Fruit fly (Drosophila melanogaster) whole organism, embryonic: ENCODE measurements around the gene PK1-R.

Experiments
- Adf1 ChIP-seq: fragments of 200-800 bp; sonication (Bioruptor generic); IDR thresholded peaks from 2 replicates; pipeline ENCODE4 v1.3.6; 2022; ENCODE audit warnings: missing biosample characterization, missing genetic modification characterization
- Antp ChIP-seq: fragments of 200-800 bp; sonication (Bioruptor generic); optimal IDR thresholded peaks from 3 replicates; lab custom pipeline; 2016; ENCODE audit warnings: missing biosample characterization, missing genetic modification characterization
- CG10209 ChIP-seq: fragments of 200-800 bp; sonication (Bioruptor generic); optimal IDR thresholded peaks from 3 replicates; lab custom pipeline; 2017; ENCODE audit warnings: missing biosample characterization, mild to moderate bottlenecking, missing genetic modification characterization, missing genetic modification reagents
- CG10274 ChIP-seq: fragments of 200-800 bp; sonication (Bioruptor generic); optimal IDR thresholded peaks from 3 replicates; lab custom pipeline; 2017; ENCODE audit warnings: missing biosample characterization, mild to moderate bottlenecking, missing genetic modification characterization
- CG11696 ChIP-seq: fragments of 200-800 bp; sonication (Bioruptor generic); IDR thresholded peaks from 2 replicates; pipeline ENCODE4 v1.3.6; 2022; ENCODE audit warnings: missing biosample characterization, missing genetic modification characterization
- CG15011 ChIP-seq: fragments of 200-800 bp; sonication (Bioruptor generic); optimal IDR thresholded peaks from 3 replicates; lab custom pipeline; 2018; ENCODE audit warnings: missing biosample characterization, mild to moderate bottlenecking, missing genetic modification characterization
- CG1602 ChIP-seq: fragments of 200-800 bp; sonication (Bioruptor generic); optimal IDR thresholded peaks from 3 replicates; lab custom pipeline; 2016; ENCODE audit warnings: missing biosample characterization, missing genetic modification characterization
- CG16863 ChIP-seq: fragments of 200-800 bp; sonication (Bioruptor generic); optimal IDR thresholded peaks from 3 replicates; lab custom pipeline; 2016; ENCODE audit warnings: missing biosample characterization, missing genetic modification characterization
- CG17186 ChIP-seq: fragments of 200-800 bp; sonication (Bioruptor generic); optimal IDR thresholded peaks from 3 replicates; lab custom pipeline; 2017; ENCODE audit warnings: missing biosample characterization, missing genetic modification reagents, missing genetic modification characterization
- CG18476 ChIP-seq: fragments of 200-800 bp; sonication (Bioruptor generic); optimal IDR thresholded peaks from 2 replicates; lab custom pipeline; 2016; ENCODE audit warnings: missing biosample characterization, mild to moderate bottlenecking, missing genetic modification characterization
- CG32772 ChIP-seq: fragments of 200-800 bp; sonication (Bioruptor generic); IDR thresholded peaks from 2 replicates; pipeline ENCODE4 v1.3.6; 2022; ENCODE audit warnings: missing biosample characterization, missing genetic modification characterization
- CG3726 ChIP-seq: fragments of 200-800 bp; sonication (Bioruptor generic); IDR thresholded peaks from 3 replicates; pipeline ENCODE4, ENCODE4 v1.3.6; 2022; ENCODE audit warnings: missing biosample characterization, missing genetic modification characterization
- CG4820 ChIP-seq: fragments of 200-800 bp; sonication (Bioruptor generic); optimal IDR thresholded peaks from 3 replicates; lab custom pipeline; 2016; ENCODE audit warnings: missing biosample characterization, missing genetic modification characterization
- CG5245 ChIP-seq: fragments of 200-800 bp; sonication (Bioruptor generic); optimal IDR thresholded peaks from 3 replicates; lab custom pipeline; 2016; ENCODE audit warnings: missing biosample characterization, missing genetic modification characterization
- CG6854 ChIP-seq: fragments of 200-800 bp; sonication (Bioruptor generic); optimal IDR thresholded peaks from 3 replicates; lab custom pipeline; 2017; ENCODE audit warnings: missing biosample characterization, mild to moderate bottlenecking, missing genetic modification characterization
- CG7372 ChIP-seq: fragments of 200-800 bp; sonication (Bioruptor generic); IDR thresholded peaks from 2 replicates; pipeline ENCODE4 v1.3.6; 2022; ENCODE audit warnings: missing biosample characterization, missing genetic modification characterization
- CG7928 ChIP-seq: fragments of 200-800 bp; sonication (Bioruptor generic); optimal IDR thresholded peaks from 2 replicates; lab custom pipeline; 2017; ENCODE audit warnings: missing biosample characterization, mild to moderate bottlenecking, missing genetic modification characterization
- CG8281 ChIP-seq: fragments of 200-800 bp; sonication (Bioruptor generic); optimal IDR thresholded peaks from 2 replicates; lab custom pipeline; 2018; ENCODE audit warnings: missing biosample characterization, mild to moderate bottlenecking, missing genetic modification characterization, moderate library complexity
- Dek ChIP-seq: fragments of 200-800 bp; sonication (Bioruptor generic); optimal IDR thresholded peaks from 3 replicates; lab custom pipeline; 2019; ENCODE audit warnings: missing biosample characterization, mild to moderate bottlenecking, missing genetic modification characterization, moderate library complexity
- Doc3 ChIP-seq: fragments of 200-800 bp; sonication (Bioruptor generic); IDR thresholded peaks from 3 replicates; pipeline ENCODE4 v1.3.6; 2022; ENCODE audit warnings: missing biosample characterization, missing genetic modification characterization; ENCODE audit not compliant: partially characterized antibody
- Hr39 ChIP-seq: fragments of >200 bp; optimal IDR thresholded peaks from 2 replicates; lab custom pipeline; 2017
- Hr51 ChIP-seq, 2 experiments: fragments of 200-800 bp; sonication (Bioruptor generic); optimal IDR thresholded peaks; 2 replicates in 1 of 2; 3 replicates in 1 of 2; lab custom pipeline; 2016 to 2018; ENCODE audit warnings: missing biosample characterization in 2 of 2, missing genetic modification characterization in 2 of 2, mild to moderate bottlenecking in 1 of 2, moderate library complexity in 1 of 2
- Hsf ChIP-seq: fragments of 200-800 bp; sonication (Bioruptor generic); optimal IDR thresholded peaks from 3 replicates; lab custom pipeline; 2016; ENCODE audit warnings: missing biosample characterization, missing genetic modification characterization
- NK7.1 ChIP-seq: fragments of 200-800 bp; sonication (Bioruptor generic); optimal IDR thresholded peaks from 3 replicates; lab custom pipeline; 2016; ENCODE audit warnings: missing biosample characterization, missing genetic modification characterization
- Oaz ChIP-seq: fragments of 200-800 bp; sonication (Bioruptor generic); IDR thresholded peaks from 2 replicates; pipeline ENCODE4 v1.3.6; 2022; ENCODE audit warnings: missing biosample characterization, missing genetic modification characterization
- Poxn ChIP-seq: fragments of 200-800 bp; sonication (Bioruptor generic); IDR thresholded peaks from 2 replicates; pipeline ENCODE4 v1.3.6; 2022; ENCODE audit warnings: missing biosample characterization, missing genetic modification characterization
- Side ChIP-seq: fragments of 200-800 bp; sonication (Bioruptor generic); optimal IDR thresholded peaks from 2 replicates; lab custom pipeline; 2016; ENCODE audit warnings: missing biosample characterization, missing genetic modification characterization
- Sry-β ChIP-seq: fragments of 200-800 bp; sonication (Bioruptor generic); optimal IDR thresholded peaks from 2 replicates; lab custom pipeline; 2018; ENCODE audit warnings: missing biosample characterization, mild to moderate bottlenecking, missing genetic modification characterization, moderate library complexity
- Sry-δ ChIP-seq: fragments of 200-800 bp; sonication (Bioruptor generic); optimal IDR thresholded peaks from 2 replicates; lab custom pipeline; 2016; ENCODE audit warnings: missing biosample characterization, missing genetic modification characterization
- Trl ChIP-seq, 3 experiments: fragments of >200 bp in 2 of 3; fragments of 200-800 bp in 1 of 3; sonication (Bioruptor generic) in 1 of 3; optimal IDR thresholded peaks; 2 replicates in 1 of 3; 3 replicates in 2 of 3; lab custom pipeline; 2016 to 2017; ENCODE audit warnings: missing biosample characterization in 1 of 3, missing genetic modification characterization in 1 of 3
- Xbp1 ChIP-seq: fragments of 200-800 bp; sonication (Bioruptor generic); optimal IDR thresholded peaks from 3 replicates; lab custom pipeline; 2016; ENCODE audit warnings: missing biosample characterization, mild to moderate bottlenecking, missing genetic modification characterization
- btn ChIP-seq: fragments of 200-800 bp; sonication (Bioruptor generic); optimal IDR thresholded peaks from 2 replicates; lab custom pipeline; 2016; ENCODE audit warnings: missing biosample characterization, missing genetic modification characterization
- caup ChIP-seq: fragments of 200-800 bp; sonication (Bioruptor generic); optimal IDR thresholded peaks from 3 replicates; lab custom pipeline; 2017; ENCODE audit warnings: missing biosample characterization, mild to moderate bottlenecking, missing genetic modification characterization, moderate library complexity; ENCODE audit not compliant: severe bottlenecking
- corto ChIP-seq: fragments of 200-800 bp; sonication (Bioruptor generic); optimal IDR thresholded peaks from 2 replicates; lab custom pipeline; 2016; ENCODE audit warnings: missing biosample characterization, mild to moderate bottlenecking, missing genetic modification characterization, moderate library complexity
- emc ChIP-seq: fragments of 200-800 bp; sonication (Bioruptor generic); optimal IDR thresholded peaks from 2 replicates; lab custom pipeline; 2016; ENCODE audit warnings: missing biosample characterization, missing genetic modification characterization
- h ChIP-seq: fragments of >200 bp; optimal IDR thresholded peaks from 2 replicates; lab custom pipeline; 2017
- kah ChIP-seq: fragments of 200-800 bp; sonication (Bioruptor generic); optimal IDR thresholded peaks from 2 replicates; lab custom pipeline; 2018; ENCODE audit warnings: missing biosample characterization, mild to moderate bottlenecking, missing genetic modification characterization
- mld ChIP-seq: fragments of 200-800 bp; sonication (Bioruptor generic); IDR thresholded peaks from 3 replicates; pipeline ENCODE4 v1.3.6; 2022; ENCODE audit warnings: missing biosample characterization, missing genetic modification characterization; ENCODE audit not compliant: partially characterized antibody
- nmo ChIP-seq: fragments of 200-800 bp; sonication (Bioruptor generic); optimal IDR thresholded peaks from 2 replicates; lab custom pipeline; 2018; ENCODE audit warnings: missing biosample characterization, mild to moderate bottlenecking, missing genetic modification characterization, moderate library complexity
- oc ChIP-seq: fragments of 200-800 bp; sonication (Bioruptor generic); optimal IDR thresholded peaks from 2 replicates; lab custom pipeline; 2018; ENCODE audit warnings: missing biosample characterization, mild to moderate bottlenecking, missing genetic modification characterization, moderate library complexity
- p53 ChIP-seq: fragments of 200-800 bp; sonication (Bioruptor generic); optimal IDR thresholded peaks from 2 replicates; lab custom pipeline; 2016; ENCODE audit warnings: missing biosample characterization, missing genetic modification characterization
- pb ChIP-seq: fragments of 200-800 bp; sonication (Bioruptor generic); optimal IDR thresholded peaks from 3 replicates; lab custom pipeline; 2016; ENCODE audit warnings: missing biosample characterization, missing genetic modification characterization
- sd ChIP-seq: fragments of 200-800 bp; sonication (Bioruptor generic); optimal IDR thresholded peaks from 3 replicates; lab custom pipeline; 2018; ENCODE audit warnings: missing biosample characterization, mild to moderate bottlenecking, missing genetic modification characterization, moderate library complexity
- shn ChIP-seq: fragments of 200-800 bp; sonication (Bioruptor generic); optimal IDR thresholded peaks from 3 replicates; lab custom pipeline; 2016; ENCODE audit warnings: missing biosample characterization, missing genetic modification characterization
- stwl ChIP-seq: fragments of 200-800 bp; sonication (Bioruptor generic); optimal IDR thresholded peaks from 3 replicates; lab custom pipeline; 2018; ENCODE audit warnings: missing biosample characterization, mild to moderate bottlenecking, missing genetic modification characterization, moderate library complexity
- tna ChIP-seq: fragments of 200-800 bp; sonication (Bioruptor generic); IDR thresholded peaks from 2 replicates; pipeline ENCODE4 v1.3.6; 2022; ENCODE audit warnings: missing biosample characterization, missing genetic modification characterization; ENCODE audit not compliant: partially characterized antibody
- trem ChIP-seq: fragments of 200-800 bp; optimal IDR thresholded peaks from 3 replicates; lab custom pipeline; 2019; ENCODE audit warnings: missing biosample characterization, mild to moderate bottlenecking, missing genetic modification characterization, moderate library complexity
- z ChIP-seq: fragments of 200-800 bp; sonication (Bioruptor generic); IDR thresholded peaks from 3 replicates; pipeline ENCODE4 v1.3.6; 2022; ENCODE audit warnings: missing biosample characterization, missing genetic modification characterization
- zfh1 ChIP-seq: fragments of 200-800 bp; sonication (Bioruptor generic); IDR thresholded peaks from 3 replicates; pipeline ENCODE4 v1.3.6; 2022; ENCODE audit warnings: missing biosample characterization, missing genetic modification characterization

PK1-R gene

dm6 chr3R:14053037-14053808, 49.7 kb downstream of the PK1-R start (continued):
- TF ChIP-seq CG4820 (GFP tag; lab: Kevin White, UChicago) (peak; percentile 92), Sry-δ (GFP tag; lab: Kevin White, UChicago) (peak; percentile 37), CG18476 (peak; percentile 85), corto (GFP tag; lab: Kevin White, UChicago) (peak; percentile 59), trem (tag; lab: Kevin White, UChicago) (peak; percentile 84), CG15011 (GFP tag; lab: Kevin White, UChicago) (peak; percentile 95), Oaz (GFP tag; lab: Robert Waterston, UW) (peak; percentile 92), Adf1 (GFP tag; lab: Robert Waterston, UW) (peak; percentile 89), NK7.1 (peak; percentile 63), CG5245 (GFP tag; lab: Kevin White, UChicago) (peak; percentile 94), Doc3 (no peak), stwl (tag; lab: Kevin White, UChicago) (no peak), Dek (tag; lab: Kevin White, UChicago) (peak; percentile 98), btn (GFP tag; lab: Kevin White, UChicago) (peak; percentile 9), sd (tag; lab: Kevin White, UChicago) (peak; percentile 98), shn (peak; percentile 58), oc (tag; lab: Kevin White, UChicago) (peak; percentile 98), CG32772 (GFP tag; lab: Robert Waterston, UW) (peak; percentile 97), Antp (GFP tag; lab: Kevin White, UChicago) (peak; percentile 69), Sry-β (GFP tag; lab: Kevin White, UChicago) (peak; percentile 35), Poxn (GFP tag; lab: Robert Waterston, UW) (peak; percentile 95), p53 (GFP tag; lab: Kevin White, UChicago) (no peak), CG16863 (GFP tag; lab: Kevin White, UChicago) (peak; percentile 75), CG8281 (tag; lab: Kevin White, UChicago) (peak; percentile 88), Hsf (GFP tag; lab: Kevin White, UChicago) (peak; percentile 87), CG17186 (GFP tag; lab: Kevin White, UChicago) (peak; percentile 82), kah (GFP tag; lab: Kevin White, UChicago) (peak; percentile 92), CG7928 (GFP tag; lab: Kevin White, UChicago) (peak; percentile 83), Hr39 (lab: Kevin White, UChicago) (no peak), mld (no peak), CG11696 (GFP tag; lab: Robert Waterston, UW) (peak; percentile 90), Xbp1 (GFP tag; lab: Kevin White, UChicago) (peak; percentile 97), CG7372 (GFP tag; lab: Robert Waterston, UW) (peak; percentile 97), h (lab: Kevin White, UChicago) (no peak), CG6854 (peak; percentile 96), CG3726 (GFP tag; lab: Robert Waterston, UW) (peak; percentile 93; the same call in 2 of the 3 replicates), CG1602 (GFP tag; lab: Kevin White, UChicago) (peak; percentile 93), z (0 out of 3 replicates have a peak, but pooled peaks have one; percentile 54), caup (GFP tag; lab: Kevin White, UChicago) (peak; percentile 99), zfh1 (peak; percentile 97), CG10209 (GFP tag; lab: Kevin White, UChicago) (peak; percentile 97), pb (GFP tag; lab: Kevin White, UChicago) (peak; percentile 12), Hr51 (GFP tag; optimal IDR thresholded peaks at IDR 0.05; lab: Kevin White, UChicago) (peak; percentile 85 to 98), emc (peak; percentile 76), Side (GFP tag; lab: Kevin White, UChicago) (peak; percentile 43), nmo (GFP tag; lab: Kevin White, UChicago) (peak; percentile 97), Trl (optimal IDR thresholded peaks at IDR 0.05; lab: Kevin White, UChicago) (no peak), Trl (GFP tag; optimal IDR thresholded peaks at IDR 0.05; lab: Kevin White, UChicago) (peak; percentile 72), tna (GFP tag; lab: Robert Waterston, UW) (0 out of 2 replicates have a peak, but pooled peaks have one; percentile 16), CG10274 (GFP tag; lab: Kevin White, UChicago) (peak; percentile 92)
